Worm (Caenorhabditis elegans) whole organism, young adult: ENCODE measurements around the gene T20D3.5.

Experiments
- B0336.3 ChIP-seq: fragments of 200-800 bp; sonication (Bioruptor generic); IDR thresholded peaks from 2 replicates; pipeline ENCODE4 v1.3.6; 2022; ENCODE audit warnings: missing genetic modification characterization, missing compliant biosample characterization
- F57A8.1 ChIP-seq: fragments of 200-800 bp; sonication (Bioruptor generic); optimal IDR thresholded peaks from 2 replicates; lab custom pipeline; 2018; ENCODE audit warnings: mild to moderate bottlenecking, missing genetic modification characterization, moderate library complexity, missing compliant biosample characterization
- T07F8.4 ChIP-seq: sonication (generic microtip); optimal IDR thresholded peaks from 2 replicates; lab custom pipeline; 2016; ENCODE audit warnings: mild to moderate bottlenecking, missing genetic modification characterization, moderate library complexity, missing compliant biosample characterization
- T26A5.8 ChIP-seq: sonication (generic microtip); optimal IDR thresholded peaks from 2 replicates; lab custom pipeline; 2016; ENCODE audit warnings: missing genetic modification characterization, missing compliant biosample characterization
- ZK185.1 ChIP-seq: sonication (generic microtip); optimal IDR thresholded peaks from 2 replicates; lab custom pipeline; 2016; ENCODE audit warnings: mild to moderate bottlenecking, missing genetic modification characterization, missing compliant biosample characterization; ENCODE audit not compliant: poor library complexity, severe bottlenecking
- attf-5 ChIP-seq: fragments of 200-800 bp; sonication (Bioruptor generic); optimal IDR thresholded peaks from 2 replicates; lab custom pipeline; 2018; ENCODE audit warnings: mild to moderate bottlenecking, missing genetic modification characterization, missing compliant biosample characterization
- ccch-3 ChIP-seq: fragments of 200-800 bp; sonication (Bioruptor generic); optimal IDR thresholded peaks from 2 replicates; lab custom pipeline; 2018; ENCODE audit warnings: mild to moderate bottlenecking, missing genetic modification characterization, missing compliant biosample characterization
- cebp-1 ChIP-seq, 2 experiments: fragments of 200-800 bp in 1 of 2; sonication (Bioruptor generic) in 1 of 2; sonication (generic microtip) in 1 of 2; IDR thresholded peaks in 1 of 2; optimal IDR thresholded peaks in 1 of 2; 2 replicates each; pipeline versions ENCODE4 v1.3.6 to Lab custom; 2017 to 2022; ENCODE audit warnings: missing compliant biosample characterization in 2 of 2, missing genetic modification characterization in 2 of 2, mild to moderate bottlenecking in 1 of 2, missing genetic modification reagents in 1 of 2, moderate library complexity in 1 of 2
- ceh-40 ChIP-seq: fragments of 200-800 bp; sonication (Bioruptor generic); IDR thresholded peaks from 2 replicates; pipeline ENCODE4 v1.3.6; 2022; ENCODE audit warnings: missing genetic modification characterization, missing compliant biosample characterization
- chd-7 ChIP-seq: sonication (generic microtip); optimal IDR thresholded peaks from 2 replicates; lab custom pipeline; 2016; ENCODE audit warnings: mild to moderate bottlenecking, missing genetic modification characterization, moderate library complexity, missing compliant biosample characterization
- efl-1 ChIP-seq: fragments of 150-350 bp; optimal IDR thresholded peaks from 2 replicates; lab custom pipeline; 2014; ENCODE audit warnings: missing biosample characterization, missing genetic modification reagents, missing genetic modification characterization
- egl-44 ChIP-seq: fragments of 200-800 bp; sonication (Bioruptor generic); IDR thresholded peaks from 2 replicates; pipeline ENCODE4 v1.3.6; 2022; ENCODE audit warnings: missing genetic modification reagents, missing genetic modification characterization, missing compliant biosample characterization
- him-1 ChIP-seq: sonication (generic microtip); optimal IDR thresholded peaks from 2 replicates; lab custom pipeline; 2016; ENCODE audit warnings: missing genotype, missing genetic modification reagents, missing genetic modification characterization, missing compliant biosample characterization
- hlh-26 ChIP-seq: fragments of 200-800 bp; sonication (Bioruptor generic); conservative IDR thresholded peaks from 2 replicates; pipeline ENCODE4 v1.3.6; 2022; ENCODE audit warnings: missing genetic modification reagents, missing genetic modification characterization, missing compliant biosample characterization
- hmg-1.2 ChIP-seq: fragments of 200-800 bp; sonication (Bioruptor generic); IDR thresholded peaks from 2 replicates; pipeline ENCODE4 v1.3.6; 2022; ENCODE audit warnings: missing genetic modification reagents, missing genetic modification characterization, missing compliant biosample characterization
- hsf-1 ChIP-seq: fragments of 200-800 bp; sonication (Bioruptor generic); IDR thresholded peaks from 2 replicates; pipeline ENCODE4 v1.3.6; 2022; ENCODE audit warnings: missing genetic modification reagents, missing genetic modification characterization, missing compliant biosample characterization
- lin-35 ChIP-seq, 3 experiments: fragments of 150-350 bp in 2 of 3; sonication (generic microtip) in 1 of 3; optimal IDR thresholded peaks; 2 replicates each; lab custom pipeline; 2014 to 2018; ENCODE audit warnings: missing biosample characterization in 3 of 3, missing genetic modification characterization in 3 of 3, missing genetic modification reagents in 3 of 3
- lin-40 ChIP-seq: sonication (generic microtip); optimal IDR thresholded peaks from 2 replicates; lab custom pipeline; 2016; ENCODE audit warnings: missing genetic modification characterization, mild to moderate bottlenecking, missing compliant biosample characterization, missing genotype, missing genetic modification reagents
- madf-10 ChIP-seq: sonication (generic microtip); optimal IDR thresholded peaks from 2 replicates; lab custom pipeline; 2016; ENCODE audit warnings: mild to moderate bottlenecking, missing genetic modification characterization, missing compliant biosample characterization
- madf-3 ChIP-seq: fragments of 200-800 bp; sonication (Bioruptor generic); IDR thresholded peaks from 2 replicates; pipeline ENCODE4 v1.3.6; 2022; ENCODE audit warnings: missing genetic modification reagents, missing genetic modification characterization, missing compliant biosample characterization
- mcd-1 ChIP-seq: fragments of 200-800 bp; sonication (Bioruptor generic); IDR thresholded peaks from 2 replicates; pipeline ENCODE4 v1.3.6; 2022; ENCODE audit warnings: missing genetic modification reagents, missing genetic modification characterization, missing compliant biosample characterization
- mel-28 ChIP-seq: sonication (generic microtip); optimal IDR thresholded peaks from 2 replicates; lab custom pipeline; 2016; ENCODE audit warnings: borderline replicate concordance, mild to moderate bottlenecking, missing genetic modification characterization, missing compliant biosample characterization
- mes-4 ChIP-seq: sonication (generic microtip); optimal IDR thresholded peaks from 2 replicates; lab custom pipeline; 2016; ENCODE audit warnings: missing genotype, missing genetic modification characterization, missing compliant biosample characterization
- mxl-1 ChIP-seq: sonication (generic microtip); optimal IDR thresholded peaks from 2 replicates; lab custom pipeline; 2016; ENCODE audit warnings: missing genetic modification characterization, missing compliant biosample characterization
- nfya-2 ChIP-seq: fragments of 200-800 bp; sonication (Bioruptor generic); IDR thresholded peaks from 2 replicates; pipeline ENCODE4 v1.3.6; 2022; ENCODE audit warnings: missing genetic modification reagents, missing genetic modification characterization, missing compliant biosample characterization
- nhr-80 ChIP-seq: sonication (generic microtip); optimal IDR thresholded peaks from 2 replicates; lab custom pipeline; 2016; ENCODE audit warnings: missing genetic modification characterization, missing compliant biosample characterization
- pha-4 ChIP-seq: fragments of 150-350 bp; sonication (generic microtip); optimal IDR thresholded peaks from 2 replicates; lab custom pipeline; 2014; ENCODE audit warnings: missing biosample characterization, missing genetic modification reagents, missing genetic modification characterization
- rcor-1 ChIP-seq: fragments of 200-800 bp; sonication (Bioruptor generic); IDR thresholded peaks from 2 replicates; pipeline ENCODE4 v1.3.6; 2022; ENCODE audit warnings: missing genetic modification reagents, missing genetic modification characterization, missing compliant biosample characterization
- snpc-4 ChIP-seq, 5 experiments: fragments of 150-350 bp in 1 of 5; sonication (generic microtip) in 4 of 5; optimal IDR thresholded peaks; 2 replicates each; lab custom pipeline; 2014 to 2018; ENCODE audit warnings: missing genetic modification characterization in 5 of 5, missing biosample characterization in 3 of 5, antibody characterized with exemption in 2 of 5, mild to moderate bottlenecking in 2 of 5, missing compliant biosample characterization in 2 of 5, missing genotype in 2 of 5, moderate library complexity in 2 of 5, missing genetic modification reagents in 1 of 5
- tbp1 ChIP-seq: fragments of 200-800 bp; sonication (Bioruptor generic); optimal IDR thresholded peaks from 2 replicates; lab custom pipeline; 2018; ENCODE audit warnings: mild to moderate bottlenecking, missing genetic modification characterization, missing compliant biosample characterization
- ztf-6 ChIP-seq: fragments of 200-800 bp; sonication (Bioruptor generic); IDR thresholded peaks from 2 replicates; pipeline ENCODE4 v1.3.6; 2022; ENCODE audit warnings: missing genetic modification reagents, missing genetic modification characterization, missing compliant biosample characterization

Gene T20D3.5

ce11 chrIV:9335552-9336251, 1.1 kb upstream of the T20D3.5 start, which contains the start of the genes coa-4 and T20D3.14:
Gene coa-4, minus strand, starts transcription at chrIV:9335602.
Gene T20D3.14, minus strand, starts transcription at chrIV:9335909.
- TF ChIP-seq hmg-1.2 (GFP tag; lab: Robert Waterston, UW) (peak; percentile 75), mxl-1 (tag; lab: Kevin White, UChicago) (no peak), attf-5 (GFP tag; lab: Kevin White, UChicago) (peak; percentile 43), pha-4 (tag; lab: Kevin White, UChicago) (peak; percentile 15), rcor-1 (no peak), B0336.3 (GFP tag; lab: Robert Waterston, UW) (0 out of 2 replicates have a peak, but pooled peaks have one; percentile 26), nhr-80 (tag; lab: Kevin White, UChicago) (peak; percentile 71), mes-4 (tag; lab: Kevin White, UChicago) (no peak), ceh-40 (GFP tag; lab: Robert Waterston, UW) (0 out of 2 replicates have a peak, but pooled peaks have one; percentile 13), ztf-6 (GFP tag; lab: Robert Waterston, UW) (no peak), ZK185.1 (peak; percentile 53), tbp1 (peak; percentile 8), egl-44 (GFP tag; lab: Robert Waterston, UW) (0 out of 2 replicates have a peak, but pooled peaks have one; percentile 21), lin-40 (peak; percentile 32), cebp-1 (GFP tag; IDR thresholded peaks at IDR 0.05; lab: Robert Waterston, UW) (no peak), cebp-1 (tag; optimal IDR thresholded peaks at IDR 0.05; lab: Kevin White, UChicago) (no peak), mcd-1 (peak; percentile 42; the same call in 1 of the 2 replicates)

ce11 chrIV:9339205-9339604, 2.4 kb downstream of the T20D3.5 start, which contains the start of gene T20D3.6:
Gene T20D3.6, minus strand, starts transcription at chrIV:9339305.
- TF ChIP-seq chd-7 (tag; lab: Kevin White, UChicago) (no peak), madf-3 (GFP tag; lab: Robert Waterston, UW) (no peak), nfya-2 (GFP tag; lab: Robert Waterston, UW) (no peak), F57A8.1 (GFP tag; lab: Kevin White, UChicago) (no peak), ceh-40 (GFP tag; lab: Robert Waterston, UW) (no peak), hsf-1 (GFP tag; lab: Robert Waterston, UW) (no peak), tbp1 (no peak), hmg-1.2 (GFP tag; lab: Robert Waterston, UW) (no peak), ccch-3 (no peak), madf-10 (tag; lab: Kevin White, UChicago) (no peak), mel-28 (tag; lab: Kevin White, UChicago) (no peak), T26A5.8 (no peak)

DNA sequence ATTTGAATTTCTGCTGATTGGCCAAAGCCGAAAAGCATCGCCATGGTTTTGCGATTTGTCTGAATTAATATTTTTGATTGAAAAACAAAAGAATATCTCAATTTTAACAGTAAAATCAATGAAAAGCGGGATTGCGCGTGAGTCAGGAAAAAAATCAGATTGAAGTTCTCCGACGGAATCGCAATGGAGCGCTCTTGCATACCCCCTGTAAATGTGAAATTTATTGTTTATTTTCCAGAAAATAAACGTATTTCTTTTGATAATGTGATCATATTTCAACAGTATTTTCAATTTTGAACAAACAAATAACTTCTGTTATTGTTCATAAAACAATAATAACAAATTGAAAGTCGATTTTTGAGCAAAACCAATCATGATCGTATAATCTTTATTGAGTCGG, 4.8 kb downstream of the T20D3.5 start, which contains the start of gene vps-26:
TSS of gene vps-26 (minus strand) at position 200 of the 400 bp plus-strand sequence.
- TF ChIP-seq mcd-1: peak; percentile 84
- peak; percentile 22 for TF ChIP-seq him-1 (tag; lab: Kevin White, UChicago)
- peak; percentile 22 for TF ChIP-seq efl-1 (GFP tag; lab: Kevin White, UChicago)
- no peak for TF ChIP-seq cebp-1 (GFP tag; IDR thresholded peaks at IDR 0.05; lab: Robert Waterston, UW)
- TF ChIP-seq cebp-1 (tag; optimal IDR thresholded peaks at IDR 0.05; lab: Kevin White, UChicago): peak; percentile 23
- no peak for TF ChIP-seq T07F8.4
- TF ChIP-seq lin-35 (GFP tag; optimal IDR thresholded peaks at IDR 0.05; lab: Kevin White, UChicago): no peak
- TF ChIP-seq hlh-26 (GFP tag; lab: Robert Waterston, UW): no peak
- TF ChIP-seq snpc-4 (GFP tag; optimal IDR thresholded peaks at IDR 0.05; lab: Kevin White, UChicago): no peak
- peak in 1 of 4 experiments; percentile 6 for TF ChIP-seq snpc-4 (tag; optimal IDR thresholded peaks at IDR 0.05; lab: Kevin White, UChicago)
